Worm (Caenorhabditis elegans) whole organism, early embryonic: ENCODE measurements around the gene nuo-5.

Source experiments
- ama-1 ChIP-seq: fragments of 150-350 bp; optimal IDR thresholded peaks from 2 replicates; lab custom pipeline; 2014
- ets-7 ChIP-seq: sonication (generic microtip); optimal IDR thresholded peaks from 2 replicates; lab custom pipeline; 2016; ENCODE audit warnings: missing genotype, missing genetic modification characterization, missing compliant biosample characterization
- scrt-1 ChIP-seq: fragments of 200-800 bp; sonication (Bioruptor generic); IDR thresholded peaks from 2 replicates; pipeline ENCODE4 v1.3.6; 2022; ENCODE audit warnings: missing genetic modification characterization, missing compliant biosample characterization
- tbx-11 ChIP-seq: fragments of 200-800 bp; sonication (Bioruptor generic); IDR thresholded peaks from 2 replicates; pipeline ENCODE4 v1.3.6; 2022; ENCODE audit warnings: missing genetic modification characterization, missing compliant biosample characterization
- tra-4 ChIP-seq: sonication (generic microtip); optimal IDR thresholded peaks from 2 replicates; lab custom pipeline; 2017; ENCODE audit warnings: missing genetic modification characterization, missing compliant biosample characterization

ce11 chrV:2750006-2750405 lies 51.2 kb downstream of the nuo-5 start, which contains the start of gene srx-24:
- TF ChIP-seq tra-4 (tag; lab: Kevin White, UChicago) (no peak), scrt-1 (GFP tag; lab: Robert Waterston, UW) (no peak), ama-1 (no peak), tbx-11 (no peak), ets-7 (no peak)
